Worm (Caenorhabditis elegans) whole organism, L4/young adult: ENCODE measurements around the gene nep-13.

Experiments
- W03F9.2 ChIP-seq: fragments of 150-350 bp; optimal IDR thresholded peaks from 2 replicates; lab custom pipeline; 2014; ENCODE audit warnings: missing biosample characterization, missing genetic modification characterization
- dao-5 ChIP-seq: sonication (generic microtip); optimal IDR thresholded peaks from 2 replicates; lab custom pipeline; 2016; ENCODE audit warnings: missing genotype, missing genetic modification characterization, moderate library complexity, missing compliant biosample characterization
- him-1 ChIP-seq: sonication (generic microtip); optimal IDR thresholded peaks from 2 replicates; lab custom pipeline; 2016; ENCODE audit warnings: missing genotype, missing genetic modification reagents, missing genetic modification characterization, missing compliant biosample characterization

DNA sequence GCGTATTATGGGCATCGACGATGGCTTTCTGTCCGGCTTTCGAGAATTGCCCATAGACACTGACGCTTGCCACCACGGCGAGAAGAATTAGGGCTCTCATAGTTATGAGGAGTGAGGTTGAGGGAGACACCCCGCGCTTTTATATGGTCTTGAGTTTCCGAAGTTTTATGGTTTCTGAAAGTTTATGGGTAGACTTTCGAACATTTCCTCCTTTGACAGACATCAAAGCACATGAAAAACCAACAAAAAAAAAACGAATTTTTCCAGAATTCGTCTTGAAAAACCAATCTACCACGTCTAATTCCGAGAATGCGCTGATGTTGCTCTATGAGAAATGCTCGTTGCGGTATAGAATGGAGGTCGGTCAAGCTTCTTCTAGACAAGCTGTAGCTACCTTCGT is 2.1 kb downstream of the nep-13 start, which contains the start of gene scl-15:
- TF ChIP-seq him-1 = no peak
- no peak for TF ChIP-seq dao-5 (tag; lab: Kevin White, UChicago)
- TF ChIP-seq W03F9.2 (tag; lab: Kevin White, UChicago) = no peak
